Fruit fly (Drosophila melanogaster) whole organism, embryonic: ENCODE data around the gene Spps.

Experiments used
- Abd-B ChIP-seq: fragments of 200-800 bp; sonication (Bioruptor generic); optimal IDR thresholded peaks from 2 replicates; lab custom pipeline; 2018; ENCODE audit warnings: missing biosample characterization, mild to moderate bottlenecking, missing genetic modification characterization, moderate library complexity
- C15 ChIP-seq: fragments of 200-800 bp; sonication (Bioruptor generic); IDR thresholded peaks from 3 replicates; pipeline ENCODE4 v1.3.6; 2022; ENCODE audit warnings: missing biosample characterization, missing genetic modification characterization
- CG10654 ChIP-seq: fragments of 200-800 bp; sonication (Bioruptor generic); optimal IDR thresholded peaks from 2 replicates; lab custom pipeline; 2016; ENCODE audit warnings: missing biosample characterization, missing genetic modification characterization
- CG11247 ChIP-seq: fragments of 200-800 bp; sonication (Bioruptor generic); IDR thresholded peaks from 2 replicates; pipeline ENCODE4 v1.3.6; 2022; ENCODE audit warnings: missing biosample characterization, missing genetic modification characterization
- CG13123 ChIP-seq: fragments of 200-800 bp; sonication (Bioruptor generic); optimal IDR thresholded peaks from 2 replicates; lab custom pipeline; 2016; ENCODE audit warnings: missing biosample characterization, missing genetic modification characterization
- CG13296 ChIP-seq: fragments of 200-800 bp; sonication (Bioruptor generic); optimal IDR thresholded peaks from 3 replicates; lab custom pipeline; 2018; ENCODE audit warnings: missing biosample characterization, mild to moderate bottlenecking, missing genetic modification characterization
- CG15479 ChIP-seq: fragments of 200-800 bp; sonication (Bioruptor generic); optimal IDR thresholded peaks from 3 replicates; lab custom pipeline; 2019; ENCODE audit warnings: missing biosample characterization, mild to moderate bottlenecking, missing genetic modification characterization, moderate library complexity
- CG15696 ChIP-seq: fragments of 200-800 bp; sonication (Bioruptor generic); optimal IDR thresholded peaks from 2 replicates; lab custom pipeline; 2019; ENCODE audit warnings: missing biosample characterization, mild to moderate bottlenecking, missing genetic modification characterization, moderate library complexity
- CG17568 ChIP-seq: fragments of 200-800 bp; sonication (Bioruptor generic); optimal IDR thresholded peaks from 2 replicates; lab custom pipeline; 2018; ENCODE audit warnings: missing biosample characterization, mild to moderate bottlenecking, missing genetic modification characterization, moderate library complexity
- CG18619 ChIP-seq: fragments of 200-800 bp; sonication (Bioruptor generic); optimal IDR thresholded peaks from 3 replicates; lab custom pipeline; 2017; ENCODE audit warnings: missing biosample characterization, mild to moderate bottlenecking, missing genetic modification characterization
- CG18764 ChIP-seq: fragments of 200-800 bp; sonication (Bioruptor generic); optimal IDR thresholded peaks from 3 replicates; lab custom pipeline; 2016; ENCODE audit warnings: missing biosample characterization, missing genetic modification characterization
- CG2678 ChIP-seq: fragments of 200-800 bp; sonication (Bioruptor generic); optimal IDR thresholded peaks from 3 replicates; lab custom pipeline; 2019; ENCODE audit warnings: missing biosample characterization, mild to moderate bottlenecking, missing genetic modification characterization, moderate library complexity
- CG2712 ChIP-seq: fragments of 200-800 bp; optimal IDR thresholded peaks from 3 replicates; lab custom pipeline; 2019; ENCODE audit warnings: missing biosample characterization, mild to moderate bottlenecking, missing genetic modification characterization, moderate library complexity
- CG32767 ChIP-seq: fragments of 200-800 bp; sonication (Bioruptor generic); IDR thresholded peaks from 2 replicates; pipeline ENCODE4 v1.3.6; 2022; ENCODE audit warnings: missing biosample characterization, missing genetic modification characterization
- CG34224 ChIP-seq: fragments of 200-800 bp; sonication (Bioruptor generic); IDR thresholded peaks from 3 replicates; pipeline ENCODE4 v1.3.6; 2022; ENCODE audit warnings: missing biosample characterization, missing genetic modification characterization; ENCODE audit not compliant: partially characterized antibody
- CG34422 ChIP-seq: fragments of 200-800 bp; sonication (Bioruptor generic); IDR thresholded peaks from 3 replicates; pipeline ENCODE4 v1.3.6; 2022; ENCODE audit warnings: missing biosample characterization, missing genetic modification characterization
- CG4617 ChIP-seq: fragments of 200-800 bp; sonication (Bioruptor generic); optimal IDR thresholded peaks from 3 replicates; lab custom pipeline; 2016; ENCODE audit warnings: missing biosample characterization, missing genetic modification characterization, borderline replicate concordance
- CG5953 ChIP-seq: fragments of 200-800 bp; sonication (Bioruptor generic); IDR thresholded peaks from 2 replicates; pipeline ENCODE4 v1.3.6; 2022; ENCODE audit warnings: missing biosample characterization, missing genetic modification characterization
- CG7271 ChIP-seq: fragments of 200-800 bp; sonication (Bioruptor generic); optimal IDR thresholded peaks from 2 replicates; lab custom pipeline; 2018; ENCODE audit warnings: missing biosample characterization, mild to moderate bottlenecking, missing genetic modification characterization, moderate library complexity
- CG7556 ChIP-seq: fragments of 200-800 bp; sonication (Bioruptor generic); optimal IDR thresholded peaks from 2 replicates; lab custom pipeline; 2017; ENCODE audit warnings: missing biosample characterization, mild to moderate bottlenecking, missing genetic modification characterization
- CG8944 ChIP-seq: fragments of 200-800 bp; sonication (Bioruptor generic); optimal IDR thresholded peaks from 3 replicates; lab custom pipeline; 2016; ENCODE audit warnings: missing biosample characterization, missing genetic modification characterization
- Doc3 ChIP-seq: fragments of 200-800 bp; sonication (Bioruptor generic); IDR thresholded peaks from 3 replicates; pipeline ENCODE4 v1.3.6; 2022; ENCODE audit warnings: missing biosample characterization, missing genetic modification characterization; ENCODE audit not compliant: partially characterized antibody
- E2f2 ChIP-seq: fragments of 200-800 bp; sonication (Bioruptor generic); IDR thresholded peaks from 2 replicates; pipeline ENCODE4 v1.3.6; 2022; ENCODE audit warnings: missing biosample characterization, missing genetic modification characterization
- GATAe ChIP-seq: fragments of 200-800 bp; sonication (Bioruptor generic); conservative IDR thresholded peaks from 2 replicates; pipeline ENCODE4 v1.3.6; 2022; ENCODE audit warnings: missing biosample characterization, missing genetic modification characterization
- HLH3B ChIP-seq: fragments of 200-800 bp; sonication (Bioruptor generic); IDR thresholded peaks from 2 replicates; pipeline ENCODE4 v1.3.6; 2022; ENCODE audit warnings: missing biosample characterization, missing genetic modification characterization
- Hey ChIP-seq: fragments of 200-800 bp; sonication (Bioruptor generic); optimal IDR thresholded peaks from 3 replicates; lab custom pipeline; 2018; ENCODE audit warnings: missing biosample characterization, mild to moderate bottlenecking, missing genetic modification characterization
- Hr3 ChIP-seq: fragments of 200-800 bp; sonication (Bioruptor generic); optimal IDR thresholded peaks from 3 replicates; lab custom pipeline; 2016; ENCODE audit warnings: missing biosample characterization, missing genetic modification characterization
- Med ChIP-seq: fragments of 200-800 bp; sonication (Bioruptor generic); peaks from one replicate; lab custom pipeline; 2016; ENCODE audit warnings: missing biosample characterization, missing genetic modification characterization, mild to moderate bottlenecking, inconsistent platforms, moderate library complexity
- Sin3A ChIP-seq: fragments of >200 bp; optimal IDR thresholded peaks from 2 replicates; lab custom pipeline; 2018
- ato ChIP-seq: fragments of 200-800 bp; sonication (Bioruptor generic); IDR thresholded peaks from 2 replicates; pipeline ENCODE4 v1.3.6; 2022; ENCODE audit warnings: missing biosample characterization, missing genetic modification characterization; ENCODE audit not compliant: partially characterized antibody
- chn ChIP-seq: fragments of 200-800 bp; sonication (Bioruptor generic); optimal IDR thresholded peaks from 2 replicates; lab custom pipeline; 2016; ENCODE audit warnings: missing biosample characterization, missing genetic modification characterization
- crc ChIP-seq: fragments of 200-800 bp; sonication (Bioruptor generic); optimal IDR thresholded peaks from 2 replicates; lab custom pipeline; 2016; ENCODE audit warnings: missing biosample characterization, missing genetic modification characterization
- da ChIP-seq: fragments of 200-800 bp; sonication (Bioruptor generic); optimal IDR thresholded peaks from 2 replicates; lab custom pipeline; 2016; ENCODE audit warnings: missing biosample characterization, missing genetic modification characterization
- disco-r ChIP-seq: fragments of 200-800 bp; sonication (Bioruptor generic); optimal IDR thresholded peaks from 2 replicates; lab custom pipeline; 2016; ENCODE audit warnings: missing biosample characterization, missing genetic modification characterization
- dm ChIP-seq: fragments of 200-800 bp; sonication (Bioruptor generic); optimal IDR thresholded peaks from 3 replicates; lab custom pipeline; 2016; ENCODE audit warnings: missing biosample characterization, missing genetic modification characterization
- dpn ChIP-seq, 2 experiments: fragments of 200-800 bp; sonication (Bioruptor generic); optimal IDR thresholded peaks; 3 replicates each; lab custom pipeline; 2016; ENCODE audit warnings: missing biosample characterization in 2 of 2, missing genetic modification characterization in 2 of 2
- fd96Cb ChIP-seq: fragments of 200-800 bp; sonication (Bioruptor generic); optimal IDR thresholded peaks from 2 replicates; lab custom pipeline; 2018; ENCODE audit warnings: missing biosample characterization, mild to moderate bottlenecking, missing genetic modification characterization, moderate library complexity
- fu2 ChIP-seq: fragments of 200-800 bp; sonication (Bioruptor generic); optimal IDR thresholded peaks from 2 replicates; lab custom pipeline; 2016; ENCODE audit warnings: missing biosample characterization, missing genetic modification characterization
- lmd ChIP-seq: fragments of 200-800 bp; sonication (Bioruptor generic); IDR thresholded peaks from 2 replicates; pipeline ENCODE4 v1.3.6; 2022; ENCODE audit warnings: missing biosample characterization, missing genetic modification characterization
- luna ChIP-seq: fragments of 200-800 bp; sonication (Bioruptor generic); optimal IDR thresholded peaks from 2 replicates; lab custom pipeline; 2016; ENCODE audit warnings: missing biosample characterization, missing genetic modification characterization
- mirr ChIP-seq: fragments of 200-800 bp; sonication (Bioruptor generic); optimal IDR thresholded peaks from 3 replicates; lab custom pipeline; 2018; ENCODE audit warnings: missing biosample characterization, mild to moderate bottlenecking, missing genetic modification characterization
- oc ChIP-seq: fragments of 200-800 bp; sonication (Bioruptor generic); optimal IDR thresholded peaks from 2 replicates; lab custom pipeline; 2018; ENCODE audit warnings: missing biosample characterization, mild to moderate bottlenecking, missing genetic modification characterization, moderate library complexity
- prd ChIP-seq, 3 experiments: fragments of >200 bp in 2 of 3; fragments of 200-800 bp in 1 of 3; sonication (Bioruptor generic) in 1 of 3; optimal IDR thresholded peaks in 2 of 3; IDR thresholded peaks in 1 of 3; 2 replicates in 2 of 3; 3 replicates in 1 of 3; pipeline versions ENCODE4 v1.3.6 to Lab custom; 2017 to 2022; ENCODE audit warnings: missing biosample characterization in 1 of 3, missing genetic modification characterization in 1 of 3
- psq ChIP-seq: fragments of 200-800 bp; sonication (Bioruptor generic); optimal IDR thresholded peaks from 2 replicates; lab custom pipeline; 2017; ENCODE audit warnings: missing biosample characterization, missing genetic modification characterization
- row ChIP-seq: fragments of 200-800 bp; sonication (Bioruptor generic); IDR thresholded peaks from 3 replicates; pipeline ENCODE4 v1.3.6; 2022; ENCODE audit warnings: missing biosample characterization, missing genetic modification characterization
- so ChIP-seq: fragments of 200-800 bp; sonication (Bioruptor generic); IDR thresholded peaks from 3 replicates; pipeline ENCODE4 v1.3.6; 2022; ENCODE audit warnings: missing biosample characterization, missing genetic modification characterization
- sob ChIP-seq: fragments of 200-800 bp; sonication (Bioruptor generic); IDR thresholded peaks from 2 replicates; pipeline ENCODE4 v1.3.6; 2022; ENCODE audit warnings: missing biosample characterization, missing genetic modification characterization
- trem ChIP-seq: fragments of 200-800 bp; optimal IDR thresholded peaks from 3 replicates; lab custom pipeline; 2019; ENCODE audit warnings: missing biosample characterization, mild to moderate bottlenecking, missing genetic modification characterization, moderate library complexity
- z ChIP-seq: fragments of 200-800 bp; sonication (Bioruptor generic); IDR thresholded peaks from 3 replicates; pipeline ENCODE4 v1.3.6; 2022; ENCODE audit warnings: missing biosample characterization, missing genetic modification characterization

The Spps gene

dm6 chr3R:24259278-24260040 is 32.7 kb upstream of the Spps start (continued):
- TF ChIP-seq crc (peak; percentile 85), CG18764 (GFP tag; lab: Kevin White, UChicago) (peak; percentile 82), CG17568 (GFP tag; lab: Kevin White, UChicago) (no peak), Abd-B (GFP tag; lab: Kevin White, UChicago) (peak; percentile 82), C15 (GFP tag; lab: Robert Waterston, UW) (peak; percentile 78; the same call in 1 of the 3 replicates), Hr3 (GFP tag; lab: Kevin White, UChicago) (peak; percentile 84), ato (GFP tag; lab: Robert Waterston, UW) (no peak), CG8944 (peak; percentile 82), CG13296 (GFP tag; lab: Kevin White, UChicago) (peak; percentile 81), fu2 (GFP tag; lab: Kevin White, UChicago) (peak; percentile 86), so (peak; percentile 85; the same call in 2 of the 3 replicates), row (peak; percentile 89), CG7556 (GFP tag; lab: Kevin White, UChicago) (peak; percentile 91), CG2678 (peak; percentile 94), lmd (peak; percentile 87), CG2712 (tag; lab: Kevin White, UChicago) (peak; percentile 93), mirr (GFP tag; lab: Kevin White, UChicago) (peak; percentile 22), Med (GFP tag; lab: Kevin White, UChicago) (peak; percentile 99), Hey (tag; lab: Kevin White, UChicago) (peak; percentile 16), luna (GFP tag; lab: Kevin White, UChicago) (peak; percentile 74), GATAe (GFP tag; lab: Robert Waterston, UW) (peak; percentile 86), trem (tag; lab: Kevin White, UChicago) (peak; percentile 80), z (GFP tag; lab: Robert Waterston, UW) (0 out of 3 replicates have a peak, but pooled peaks have one; percentile 46), CG15696 (tag; lab: Kevin White, UChicago) (peak; percentile 83), E2f2 (peak; percentile 62), CG11247 (GFP tag; lab: Robert Waterston, UW) (peak; percentile 87), CG32767 (GFP tag; lab: Robert Waterston, UW) (peak; percentile 83), psq (GFP tag; lab: Kevin White, UChicago) (peak; percentile 74), prd (optimal IDR thresholded peaks at IDR 0.05; lab: Kevin White, UChicago) (no peak), prd (GFP tag; IDR thresholded peaks at IDR 0.05; lab: Robert Waterston, UW) (peak; percentile 94), dm (GFP tag; lab: Kevin White, UChicago) (peak; percentile 75), oc (tag; lab: Kevin White, UChicago) (peak; percentile 89), HLH3B (peak; percentile 90), CG7271 (peak; percentile 42), CG34224 (GFP tag; lab: Robert Waterston, UW) (no peak; the same call in 1 of the 3 replicates), CG10654 (GFP tag; lab: Kevin White, UChicago) (peak; percentile 81), Doc3 (GFP tag; lab: Robert Waterston, UW) (no peak), CG18619 (GFP tag; lab: Kevin White, UChicago) (peak; percentile 90), da (GFP tag; lab: Kevin White, UChicago) (peak; percentile 59), CG4617 (GFP tag; lab: Kevin White, UChicago) (peak; percentile 58), CG34422 (peak; percentile 85), disco-r (GFP tag; lab: Kevin White, UChicago) (peak; percentile 81), CG13123 (peak; percentile 73), Sin3A (lab: Kevin White, UChicago) (no peak), sob (GFP tag; lab: Robert Waterston, UW) (peak; percentile 88), dpn (GFP tag; optimal IDR thresholded peaks at IDR 0.05; lab: Kevin White, UChicago) (peak; percentile 91 to 94), CG15479 (peak; percentile 48), fd96Cb (tag; lab: Kevin White, UChicago) (peak; percentile 89), chn (peak; percentile 87), CG5953 (GFP tag; lab: Robert Waterston, UW) (peak; percentile 80)
